Worm (Caenorhabditis elegans): ENCODE data around the gene ifta-2.
A peak's percentile ranks its signal among the peaks of the same experiment; 100 is the strongest.

- TF ChIP-seq nfya-1 (tag; optimal IDR thresholded peaks at IDR 0.05; ENCODE audit: insufficient read depth) (no peak), nhr-11 (tag; optimal IDR thresholded peaks at IDR 0.05) (no peak), skn-1 (tag; optimal IDR thresholded peaks at IDR 0.05) (no peak), fos-1 (tag; optimal IDR thresholded peaks at IDR 0.05) (no peak), jun-1 (tag; optimal IDR thresholded peaks at IDR 0.05) (no peak), pha-4 (tag; optimal IDR thresholded peaks at IDR 0.05) (no peak), pqm-1 (tag; optimal IDR thresholded peaks at IDR 0.05) (peak; percentile 85)
Observed at ce11 chrIV:17342179-17342578, 40.3 kb upstream of the ifta-2 start, which contains the start of gene C49C3.9.

Data from whole organism, L3 larva.